Worm (Caenorhabditis elegans): ENCODE results near the gene cyp-13A10.

cyp-13A10 gene

DNA sequence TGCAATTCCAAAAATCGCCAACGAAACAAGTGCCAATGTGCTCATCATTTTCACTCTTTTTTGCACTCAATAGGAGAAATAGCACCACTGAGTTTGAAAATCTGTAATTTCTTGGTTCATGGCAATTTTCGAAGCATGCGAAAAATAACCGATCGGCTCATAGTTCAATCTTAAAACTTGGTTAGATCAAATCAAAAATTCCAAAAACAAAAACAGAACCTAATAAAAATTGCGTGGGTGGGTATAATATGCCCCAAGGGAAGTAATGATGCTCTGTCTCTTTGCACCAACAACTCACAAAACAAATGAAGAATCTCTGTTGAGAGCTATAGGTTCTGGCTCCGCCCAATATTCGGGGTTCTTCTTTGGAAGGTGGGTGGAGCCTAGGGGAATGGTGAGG is 29.2 kb upstream of the cyp-13A10 start, which contains the start of gene nlp-11:
TSS of gene nlp-11 (minus strand) at position 101 of the 400 bp plus-strand sequence.
- TF ChIP-seq tbx-11 (GFP tag; IDR thresholded peaks at IDR 0.05) (no peak), scrt-1 (GFP tag; IDR thresholded peaks at IDR 0.05) (no peak), ceh-13 (GFP tag; optimal IDR thresholded peaks at IDR 0.05) (no peak), flt-1 (GFP tag; IDR thresholded peaks at IDR 0.05) (no peak), aly-1 (tag; optimal IDR thresholded peaks at IDR 0.05) (no peak), B0310.2 (tag; optimal IDR thresholded peaks at IDR 0.05) (no peak)

DNA sequence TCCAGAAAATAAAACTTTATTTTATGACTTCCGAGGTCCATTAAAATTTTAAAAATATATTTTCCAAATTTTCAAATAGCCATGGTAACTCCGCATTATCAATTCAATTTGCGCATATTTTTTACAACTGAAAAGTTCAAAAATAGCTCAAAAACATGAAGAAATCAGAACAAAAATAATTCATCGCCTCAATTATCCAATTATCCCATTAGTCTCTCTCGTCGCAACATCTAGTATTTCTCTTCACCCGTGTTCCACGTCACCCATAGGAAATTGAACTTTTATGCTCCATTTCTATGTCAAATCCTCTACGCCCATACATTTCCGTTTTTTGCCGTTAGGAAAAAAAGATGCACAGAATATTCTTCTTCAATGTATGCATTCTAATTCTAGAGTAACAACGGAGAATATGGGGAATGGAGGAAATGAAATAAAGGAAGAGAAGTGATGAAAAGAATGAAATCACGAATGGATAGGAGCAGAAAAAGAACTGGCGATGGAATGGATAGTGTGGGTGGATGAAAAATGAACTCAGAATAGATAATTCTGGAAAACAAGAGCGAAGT is 27.5 kb upstream of the cyp-13A10 start:
- no peak for TF ChIP-seq hmbx-1 (tag; optimal IDR thresholded peaks at IDR 0.05)
- TF ChIP-seq ets-7 (tag; optimal IDR thresholded peaks at IDR 0.05) = no peak
- TF ChIP-seq ceh-36 (tag; optimal IDR thresholded peaks at IDR 0.05) = no peak
- no peak for TF ChIP-seq hnd-1 (tag; optimal IDR thresholded peaks at IDR 0.05)
- no peak for TF ChIP-seq sea-1 (GFP tag; conservative IDR thresholded peaks at IDR 0.05)
- TF ChIP-seq aly-1 (tag; optimal IDR thresholded peaks at IDR 0.05) = no peak
- no peak for TF ChIP-seq flt-1 (GFP tag; IDR thresholded peaks at IDR 0.05)
- no peak for TF ChIP-seq tbx-37 (GFP tag; conservative IDR thresholded peaks at IDR 0.05)
- no peak for TF ChIP-seq F13C5.2 (tag; optimal IDR thresholded peaks at IDR 0.05)

DNA sequence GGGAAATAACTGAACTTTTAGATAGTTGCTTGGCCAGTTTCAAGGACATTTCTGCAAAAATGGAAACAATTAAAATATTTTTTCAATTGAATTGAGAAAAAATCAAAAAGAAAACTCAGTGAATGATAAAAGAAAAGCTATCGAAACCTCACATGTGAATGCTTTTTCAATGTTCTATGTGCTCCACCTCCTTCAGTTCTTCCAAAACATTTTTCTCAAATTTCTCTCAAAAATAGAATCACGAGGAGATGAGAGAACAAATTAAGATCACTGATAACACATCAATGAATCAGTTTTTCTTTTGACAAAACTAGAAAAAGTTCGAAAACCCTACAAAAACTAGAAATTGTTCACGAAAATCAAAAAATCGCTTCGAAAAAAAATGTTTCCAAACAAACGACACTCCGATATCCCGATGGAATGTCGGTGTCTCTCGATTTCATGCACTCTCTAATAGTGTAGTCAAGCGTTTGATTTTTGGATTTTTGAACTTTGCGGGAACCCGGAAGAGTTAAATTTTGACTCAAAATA is 24.0 kb upstream of the cyp-13A10 start, which contains the start of gene ZK1320.9:
TSS of gene ZK1320.9 (minus strand) at position 51 of the 531 bp plus-strand sequence.
- no peak for TF ChIP-seq tra-4 (tag; optimal IDR thresholded peaks at IDR 0.05)
- no peak for TF ChIP-seq tbx-37 (GFP tag; conservative IDR thresholded peaks at IDR 0.05)
- no peak for TF ChIP-seq hmbx-1 (tag; optimal IDR thresholded peaks at IDR 0.05)
- TF ChIP-seq ceh-13 (GFP tag; optimal IDR thresholded peaks at IDR 0.05) = no peak
- TF ChIP-seq B0310.2 (tag; optimal IDR thresholded peaks at IDR 0.05) = no peak
- TF ChIP-seq hnd-1 (tag; optimal IDR thresholded peaks at IDR 0.05) = no peak
- no peak for TF ChIP-seq hmg-4 (GFP tag; optimal IDR thresholded peaks at IDR 0.05)
- no peak for TF ChIP-seq ceh-36 (tag; optimal IDR thresholded peaks at IDR 0.05)
- TF ChIP-seq tbx-11 (GFP tag; IDR thresholded peaks at IDR 0.05) = no peak
- no peak for TF ChIP-seq aly-1 (tag; optimal IDR thresholded peaks at IDR 0.05)
- TF ChIP-seq pes-1 (GFP tag; IDR thresholded peaks at IDR 0.05) = no peak
- TF ChIP-seq sea-1 (GFP tag; conservative IDR thresholded peaks at IDR 0.05) = no peak

DNA sequence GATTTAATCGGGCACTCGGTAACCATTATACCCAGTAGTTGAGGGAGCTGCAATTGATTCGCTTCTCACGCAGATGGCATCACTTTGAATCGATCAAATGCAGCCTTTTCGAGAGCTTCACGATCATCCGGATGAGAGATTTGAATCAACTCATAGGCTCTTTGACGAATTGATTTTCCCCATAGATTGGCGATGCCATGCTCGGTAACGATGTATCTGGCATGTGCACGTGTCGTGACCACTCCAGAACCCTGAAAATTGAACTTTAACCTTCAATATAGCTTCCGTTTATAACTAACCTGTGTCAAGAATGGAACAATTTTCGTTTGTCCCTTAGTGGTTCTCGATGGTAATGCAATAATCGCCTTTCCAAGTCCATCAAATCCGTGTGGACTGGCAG is 21.5 kb upstream of the cyp-13A10 start:
- TF ChIP-seq ets-7 (tag; optimal IDR thresholded peaks at IDR 0.05) = no peak
- no peak for TF ChIP-seq F13C5.2 (tag; optimal IDR thresholded peaks at IDR 0.05)
- no peak for TF ChIP-seq ama-1 (optimal IDR thresholded peaks at IDR 0.05)
- no peak for TF ChIP-seq ceh-13 (GFP tag; optimal IDR thresholded peaks at IDR 0.05)
- no peak for TF ChIP-seq tbx-37 (GFP tag; conservative IDR thresholded peaks at IDR 0.05)
- TF ChIP-seq aly-1 (tag; optimal IDR thresholded peaks at IDR 0.05) = no peak
- TF ChIP-seq hmg-4 (GFP tag; optimal IDR thresholded peaks at IDR 0.05) = no peak
- no peak for TF ChIP-seq tra-4 (tag; optimal IDR thresholded peaks at IDR 0.05)
- TF ChIP-seq flt-1 (GFP tag; IDR thresholded peaks at IDR 0.05) = no peak
- TF ChIP-seq ceh-36 (tag; optimal IDR thresholded peaks at IDR 0.05) = no peak
- TF ChIP-seq hnd-1 (tag; optimal IDR thresholded peaks at IDR 0.05) = no peak
- no peak for TF ChIP-seq hmbx-1 (tag; optimal IDR thresholded peaks at IDR 0.05)
- TF ChIP-seq tbx-11 (GFP tag; IDR thresholded peaks at IDR 0.05) = no peak
- no peak for TF ChIP-seq sea-1 (GFP tag; conservative IDR thresholded peaks at IDR 0.05)
- no peak for TF ChIP-seq scrt-1 (GFP tag; IDR thresholded peaks at IDR 0.05)
- no peak for TF ChIP-seq pes-1 (GFP tag; IDR thresholded peaks at IDR 0.05)
- TF ChIP-seq B0310.2 (tag; optimal IDR thresholded peaks at IDR 0.05) = no peak

DNA sequence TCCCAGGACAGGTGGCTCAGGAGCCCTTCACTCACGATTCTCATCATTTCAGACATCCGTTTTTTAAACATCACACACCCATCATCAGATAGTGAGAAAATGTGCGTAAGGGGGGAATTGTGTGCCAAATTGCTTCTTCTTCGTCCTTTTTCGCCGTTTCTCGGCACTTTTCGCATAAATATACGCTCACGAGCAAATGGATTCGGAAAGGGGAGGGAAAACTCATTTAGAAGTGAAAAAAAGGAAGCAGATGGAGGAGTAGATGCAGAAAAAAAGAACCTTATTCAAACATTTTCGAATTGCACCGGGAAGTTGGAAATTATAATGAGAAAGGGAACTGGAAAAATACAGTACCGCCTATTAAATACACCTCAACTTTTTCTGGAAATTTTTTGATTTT is 19.4 kb upstream of the cyp-13A10 start:
- no peak for TF ChIP-seq ceh-36 (tag; optimal IDR thresholded peaks at IDR 0.05)

DNA sequence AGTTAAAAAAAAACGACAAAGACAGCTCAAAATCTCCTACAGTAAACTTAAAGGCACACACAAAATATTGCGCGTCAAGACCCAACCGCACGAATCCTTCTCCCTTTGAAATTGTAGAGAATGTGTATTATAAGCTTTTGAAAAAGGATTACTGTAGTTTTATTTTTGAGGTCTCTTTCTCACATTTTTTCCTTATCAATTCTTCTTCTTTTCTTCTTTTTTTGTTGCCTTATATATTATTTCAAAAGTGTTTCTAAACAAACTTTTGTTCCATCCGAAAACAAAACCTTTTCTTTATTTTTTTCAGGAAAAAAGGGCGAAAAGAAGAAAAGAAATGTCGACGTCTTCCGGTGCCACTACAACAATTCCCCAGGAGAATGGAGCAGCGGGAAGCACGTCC is 17.8 kb upstream of the cyp-13A10 start, which contains the start of gene ZK1320.13:
TSS of gene ZK1320.13 (plus strand) at position 301 of the 400 bp plus-strand sequence.
- no peak for TF ChIP-seq B0310.2 (tag; optimal IDR thresholded peaks at IDR 0.05)
- no peak for TF ChIP-seq ceh-13 (GFP tag; optimal IDR thresholded peaks at IDR 0.05)
- no peak for TF ChIP-seq aly-1 (tag; optimal IDR thresholded peaks at IDR 0.05)
- TF ChIP-seq ama-1 (optimal IDR thresholded peaks at IDR 0.05) = no peak
- TF ChIP-seq scrt-1 (GFP tag; IDR thresholded peaks at IDR 0.05) = no peak
- no peak for TF ChIP-seq ets-7 (tag; optimal IDR thresholded peaks at IDR 0.05)
- no peak for TF ChIP-seq sea-1 (GFP tag; conservative IDR thresholded peaks at IDR 0.05)

DNA sequence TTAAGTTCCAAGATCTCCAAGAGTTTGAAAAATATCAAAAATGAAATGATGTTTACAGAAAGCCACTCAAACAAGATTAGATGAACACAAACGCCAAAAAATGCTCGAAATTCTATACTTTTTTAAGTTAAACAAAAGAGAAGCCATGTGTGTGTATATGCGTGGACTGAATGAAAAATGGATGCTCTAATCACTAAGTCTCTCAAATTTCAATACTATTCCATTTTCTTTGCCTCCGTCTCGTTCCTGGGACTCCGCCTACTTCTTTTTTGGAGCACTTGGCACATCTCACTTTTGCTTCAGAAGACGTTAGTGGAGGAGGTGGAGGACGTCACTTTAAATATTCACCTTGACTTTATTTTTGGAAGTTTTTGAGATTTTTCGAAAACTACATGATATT is 17.2 kb upstream of the cyp-13A10 start:
- TF ChIP-seq ceh-36 (tag; optimal IDR thresholded peaks at IDR 0.05) (no peak), B0310.2 (tag; optimal IDR thresholded peaks at IDR 0.05) (no peak), tbx-11 (GFP tag; IDR thresholded peaks at IDR 0.05) (no peak), sea-1 (GFP tag; conservative IDR thresholded peaks at IDR 0.05) (no peak), tra-4 (tag; optimal IDR thresholded peaks at IDR 0.05) (no peak), F13C5.2 (tag; optimal IDR thresholded peaks at IDR 0.05) (no peak), ets-7 (tag; optimal IDR thresholded peaks at IDR 0.05) (no peak), tbx-37 (GFP tag; conservative IDR thresholded peaks at IDR 0.05) (no peak), hnd-1 (tag; optimal IDR thresholded peaks at IDR 0.05) (no peak), aly-1 (tag; optimal IDR thresholded peaks at IDR 0.05) (no peak), hmbx-1 (tag; optimal IDR thresholded peaks at IDR 0.05) (no peak), ama-1 (optimal IDR thresholded peaks at IDR 0.05) (no peak), ceh-13 (GFP tag; optimal IDR thresholded peaks at IDR 0.05) (no peak), pes-1 (GFP tag; IDR thresholded peaks at IDR 0.05) (no peak)

DNA sequence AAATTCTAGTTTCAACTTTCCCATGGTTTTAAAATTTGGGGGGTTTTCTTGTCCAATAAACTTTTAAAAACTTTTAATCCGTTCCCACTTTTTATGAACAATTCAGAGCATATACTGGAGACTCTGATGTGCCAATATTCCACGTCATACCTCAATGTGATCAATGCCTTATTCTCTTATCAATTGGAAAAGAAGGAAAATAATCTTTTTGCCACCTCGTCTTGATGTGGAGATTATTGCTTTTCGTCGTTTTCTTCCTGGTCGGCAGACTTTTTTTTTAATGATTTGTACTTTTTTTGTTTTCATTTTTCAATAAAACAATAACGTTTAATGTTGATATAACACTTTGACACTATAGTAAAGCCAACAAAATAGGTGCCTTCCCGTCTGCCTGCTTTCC is 14.8 kb upstream of the cyp-13A10 start:
- no peak for TF ChIP-seq flt-1 (GFP tag; IDR thresholded peaks at IDR 0.05)
- no peak for TF ChIP-seq hmg-4 (GFP tag; optimal IDR thresholded peaks at IDR 0.05)
- TF ChIP-seq sea-1 (GFP tag; conservative IDR thresholded peaks at IDR 0.05) = no peak
- TF ChIP-seq B0310.2 (tag; optimal IDR thresholded peaks at IDR 0.05) = no peak
- TF ChIP-seq pes-1 (GFP tag; IDR thresholded peaks at IDR 0.05) = no peak
- no peak for TF ChIP-seq tbx-37 (GFP tag; conservative IDR thresholded peaks at IDR 0.05)
- TF ChIP-seq scrt-1 (GFP tag; IDR thresholded peaks at IDR 0.05) = no peak
- no peak for TF ChIP-seq ets-7 (tag; optimal IDR thresholded peaks at IDR 0.05)
- TF ChIP-seq F13C5.2 (tag; optimal IDR thresholded peaks at IDR 0.05) = no peak
- TF ChIP-seq ceh-36 (tag; optimal IDR thresholded peaks at IDR 0.05) = no peak
- no peak for TF ChIP-seq hmbx-1 (tag; optimal IDR thresholded peaks at IDR 0.05)
- no peak for TF ChIP-seq tra-4 (tag; optimal IDR thresholded peaks at IDR 0.05)
- TF ChIP-seq ceh-13 (GFP tag; optimal IDR thresholded peaks at IDR 0.05) = no peak
- no peak for TF ChIP-seq hnd-1 (tag; optimal IDR thresholded peaks at IDR 0.05)
- TF ChIP-seq tbx-11 (GFP tag; IDR thresholded peaks at IDR 0.05) = no peak
- no peak for TF ChIP-seq ama-1 (optimal IDR thresholded peaks at IDR 0.05)
- no peak for TF ChIP-seq aly-1 (tag; optimal IDR thresholded peaks at IDR 0.05)

Data from whole organism, early embryonic.